Fruit fly (Drosophila melanogaster): Measurements from ENCODE around the gene Pten.

Gene Pten

dm6 chr2L:10226213-10226723 lies 34.6 kb downstream of the Pten start:
- TF ChIP-seq sens (GFP tag) (peak; percentile 14), Side (GFP tag; optimal IDR thresholded peaks at IDR 0.05) (no peak), CG3281 (GFP tag; optimal IDR thresholded peaks at IDR 0.05) (no peak), lbe (GFP tag; optimal IDR thresholded peaks at IDR 0.05) (peak; percentile 16), nerfin-1 (tag; optimal IDR thresholded peaks at IDR 0.05) (peak; percentile 42), CG15073 (GFP tag; optimal IDR thresholded peaks at IDR 0.05) (no peak), CG34376 (GFP tag; optimal IDR thresholded peaks at IDR 0.05) (peak; percentile 10), eve (GFP tag; optimal IDR thresholded peaks at IDR 0.05) (peak in 1 of 2 experiments; percentile 81), cg (GFP tag; optimal IDR thresholded peaks at IDR 0.05) (peak; percentile 72), MESR4 (GFP tag; optimal IDR thresholded peaks at IDR 0.05) (peak; percentile 67), CG32767 (GFP tag; IDR thresholded peaks at IDR 0.05) (0 out of 2 replicates have a peak, but pooled peaks have one; percentile 25)

dm6 chr2L:10222550-10223231 lies 38.2 kb downstream of the Pten start, which contains the start of gene Bcs1:
TSS of gene Bcs1 (plus strand) at chr2L:10222657.
- TF ChIP-seq CG10267 (tag; optimal IDR thresholded peaks at IDR 0.05) = peak; percentile 9
- no peak for TF ChIP-seq gcm (GFP tag; optimal IDR thresholded peaks at IDR 0.05)
- peak; percentile 15 for TF ChIP-seq CG15601 (tag; optimal IDR thresholded peaks at IDR 0.05)
- peak; percentile 21 for TF ChIP-seq nerfin-1 (tag; optimal IDR thresholded peaks at IDR 0.05)
- peak; percentile 24 for TF ChIP-seq stwl (tag; optimal IDR thresholded peaks at IDR 0.05)
- peak; percentile 45 for TF ChIP-seq CG9797 (GFP tag; optimal IDR thresholded peaks at IDR 0.05)
- TF ChIP-seq CG14710 (tag; optimal IDR thresholded peaks at IDR 0.05) = peak; percentile 15
- TF ChIP-seq Pdp1 (GFP tag; optimal IDR thresholded peaks at IDR 0.05) = peak in 1 of 2 experiments; percentile 95
- TF ChIP-seq CG2712 (tag; optimal IDR thresholded peaks at IDR 0.05) = peak; percentile 19
- TF ChIP-seq kah (GFP tag; optimal IDR thresholded peaks at IDR 0.05) = peak; percentile 91
- TF ChIP-seq gt (GFP tag; IDR thresholded peaks at IDR 0.05) = no peak
- TF ChIP-seq trem (tag; optimal IDR thresholded peaks at IDR 0.05) = peak; percentile 48
- TF ChIP-seq CG30020 (tag; optimal IDR thresholded peaks at IDR 0.05) = peak; percentile 69
- no peak for TF ChIP-seq CG12236 (GFP tag; optimal IDR thresholded peaks at IDR 0.05)
- TF ChIP-seq bsh (GFP tag; optimal IDR thresholded peaks at IDR 0.05) = no peak
- peak; percentile 8 for TF ChIP-seq CG4617 (GFP tag; optimal IDR thresholded peaks at IDR 0.05; ENCODE audit: borderline replicate concordance)
- peak; percentile 27 for TF ChIP-seq sd (tag; optimal IDR thresholded peaks at IDR 0.05)
- TF ChIP-seq lbe (GFP tag; optimal IDR thresholded peaks at IDR 0.05) = peak; percentile 62
- no peak for TF ChIP-seq vnd (GFP tag; IDR thresholded peaks at IDR 0.05; ENCODE audit: partially characterized antibody)
- TF ChIP-seq CG11398 (GFP tag; optimal IDR thresholded peaks at IDR 0.05) = no peak
- TF ChIP-seq Dp (GFP tag; optimal IDR thresholded peaks at IDR 0.05) = peak; percentile 26
- TF ChIP-seq pzg (GFP tag; optimal IDR thresholded peaks at IDR 0.05) = peak; percentile 25
- TF ChIP-seq scrt (GFP tag; optimal IDR thresholded peaks at IDR 0.05) = peak; percentile 15
- peak; percentile 57 for TF ChIP-seq gfzf (GFP tag; optimal IDR thresholded peaks at IDR 0.05)
- peak in 1 of 2 experiments; percentile 69 for TF ChIP-seq eve (GFP tag; optimal IDR thresholded peaks at IDR 0.05)
- peak; percentile 26 for TF ChIP-seq YL-1 (GFP tag; optimal IDR thresholded peaks at IDR 0.05)
- peak; percentile 13 for TF ChIP-seq MESR4 (GFP tag; optimal IDR thresholded peaks at IDR 0.05)
- no peak for TF ChIP-seq Atf3 (GFP tag; optimal IDR thresholded peaks at IDR 0.05)

- no peak for TF ChIP-seq CG7839 (tag; optimal IDR thresholded peaks at IDR 0.05)
- TF ChIP-seq vvl (GFP tag; IDR thresholded peaks at IDR 0.05) = no peak
- peak; percentile 71 for TF ChIP-seq MBD-R2 (GFP tag; IDR thresholded peaks at IDR 0.05)
- TF ChIP-seq MESR4 (GFP tag; optimal IDR thresholded peaks at IDR 0.05) = peak; percentile 58
- TF ChIP-seq CG34422 (GFP tag; IDR thresholded peaks at IDR 0.05) = 0 out of 3 replicates have a peak, but pooled peaks have one; percentile 46
- no peak for TF ChIP-seq Sox100B (GFP tag; optimal IDR thresholded peaks at IDR 0.05)
- TF ChIP-seq Taf1 (GFP tag; IDR thresholded peaks at IDR 0.05) = no peak
- peak; percentile 55 for TF ChIP-seq CG11723 (GFP tag; optimal IDR thresholded peaks at IDR 0.05)
- TF ChIP-seq chinmo (GFP tag; IDR thresholded peaks at IDR 0.05; ENCODE audit: partially characterized antibody) = 0 out of 4 replicates have a peak, but pooled peaks have one; percentile 36
- TF ChIP-seq nerfin-1 (tag; optimal IDR thresholded peaks at IDR 0.05) = no peak
- peak; percentile 5 for TF ChIP-seq nom (GFP tag; optimal IDR thresholded peaks at IDR 0.05)
- no peak for TF ChIP-seq crc (GFP tag; optimal IDR thresholded peaks at IDR 0.05)
- TF ChIP-seq CG12236 (GFP tag; optimal IDR thresholded peaks at IDR 0.05) = no peak
- TF ChIP-seq zfh1 (GFP tag; IDR thresholded peaks at IDR 0.05) = no peak
These were observed 39.5 kb downstream of the Pten start for dm6 chr2L:10221387-10221705.
